Worm (Caenorhabditis elegans) whole organism, young adult: ENCODE results near the gene ZK856.16.

ENCODE experiments used
- B0035.1 ChIP-seq: sonication (generic microtip); optimal IDR thresholded peaks from 2 replicates; lab custom pipeline; 2016; ENCODE audit warnings: missing genetic modification characterization, mild to moderate bottlenecking, missing compliant biosample characterization, missing genotype, missing genetic modification reagents
- B0336.3 ChIP-seq: fragments of 200-800 bp; sonication (Bioruptor generic); IDR thresholded peaks from 2 replicates; pipeline ENCODE4 v1.3.6; 2022; ENCODE audit warnings: missing genetic modification characterization, missing compliant biosample characterization
- F10E7.11 ChIP-seq: sonication (generic microtip); optimal IDR thresholded peaks from 2 replicates; lab custom pipeline; 2017; ENCODE audit warnings: mild to moderate bottlenecking, missing genetic modification characterization, moderate library complexity, missing compliant biosample characterization
- F49E8.2 ChIP-seq: sonication (generic microtip); optimal IDR thresholded peaks from 3 replicates; lab custom pipeline; 2017; ENCODE audit warnings: missing genetic modification characterization, mild to moderate bottlenecking, missing compliant biosample characterization, antibody characterized with exemption, moderate library complexity; ENCODE audit not compliant: insufficient read depth
- F52B5.7 ChIP-seq: sonication (generic microtip); optimal IDR thresholded peaks from 2 replicates; lab custom pipeline; 2016; ENCODE audit warnings: mild to moderate bottlenecking, missing genetic modification characterization, missing compliant biosample characterization
- F57A8.1 ChIP-seq: fragments of 200-800 bp; sonication (Bioruptor generic); optimal IDR thresholded peaks from 2 replicates; lab custom pipeline; 2018; ENCODE audit warnings: mild to moderate bottlenecking, missing genetic modification characterization, moderate library complexity, missing compliant biosample characterization
- F57C9.4 ChIP-seq: sonication (generic microtip); optimal IDR thresholded peaks from 2 replicates; lab custom pipeline; 2017; ENCODE audit warnings: mild to moderate bottlenecking, missing genetic modification characterization, missing compliant biosample characterization
- Y53F4B.3 ChIP-seq: fragments of 200-800 bp; sonication (Bioruptor generic); IDR thresholded peaks from 2 replicates; pipeline ENCODE4 v1.3.6; 2022; ENCODE audit warnings: missing genetic modification reagents, missing genetic modification characterization, missing compliant biosample characterization
- Y53G8AR.9 ChIP-seq: fragments of 200-800 bp; sonication (Bioruptor generic); conservative IDR thresholded peaks from 2 replicates; pipeline ENCODE4 v1.3.6; 2022; ENCODE audit warnings: missing genetic modification reagents, missing genetic modification characterization, missing compliant biosample characterization
- Y56A3A.18 ChIP-seq: fragments of 200-800 bp; sonication (Bioruptor generic); IDR thresholded peaks from 2 replicates; pipeline ENCODE4 v1.3.6; 2022; ENCODE audit warnings: missing genetic modification reagents, missing genetic modification characterization, missing compliant biosample characterization
- Y95B8A.8 ChIP-seq: fragments of 200-800 bp; sonication (Bioruptor generic); IDR thresholded peaks from 2 replicates; pipeline ENCODE4 v1.3.6; 2022; ENCODE audit warnings: missing genetic modification reagents, missing genetic modification characterization, missing compliant biosample characterization
- ZK185.1 ChIP-seq: sonication (generic microtip); optimal IDR thresholded peaks from 2 replicates; lab custom pipeline; 2016; ENCODE audit warnings: mild to moderate bottlenecking, missing genetic modification characterization, missing compliant biosample characterization; ENCODE audit not compliant: poor library complexity, severe bottlenecking
- ama-1 ChIP-seq, 3 experiments: fragments of 150-350 bp in 1 of 3; sonication (generic microtip) in 2 of 3; optimal IDR thresholded peaks; 2 replicates each; lab custom pipeline; 2014 to 2018; ENCODE audit warnings: missing biosample characterization in 2 of 3, missing genetic modification characterization in 2 of 3, missing genetic modification reagents in 2 of 3
- attf-5 ChIP-seq: fragments of 200-800 bp; sonication (Bioruptor generic); optimal IDR thresholded peaks from 2 replicates; lab custom pipeline; 2018; ENCODE audit warnings: mild to moderate bottlenecking, missing genetic modification characterization, missing compliant biosample characterization
- attf-6 ChIP-seq: fragments of 200-800 bp; sonication (Bioruptor generic); IDR thresholded peaks from 2 replicates; pipeline ENCODE4 v1.3.6; 2022; ENCODE audit warnings: missing genetic modification reagents, missing genetic modification characterization, missing compliant biosample characterization
- cebp-1 ChIP-seq, 2 experiments: fragments of 200-800 bp in 1 of 2; sonication (Bioruptor generic) in 1 of 2; sonication (generic microtip) in 1 of 2; IDR thresholded peaks in 1 of 2; optimal IDR thresholded peaks in 1 of 2; 2 replicates each; pipeline versions ENCODE4 v1.3.6 to Lab custom; 2017 to 2022; ENCODE audit warnings: missing compliant biosample characterization in 2 of 2, missing genetic modification characterization in 2 of 2, mild to moderate bottlenecking in 1 of 2, missing genetic modification reagents in 1 of 2, moderate library complexity in 1 of 2
- ceh-27 ChIP-seq: fragments of 200-800 bp; sonication (Bioruptor generic); optimal IDR thresholded peaks from 2 replicates; lab custom pipeline; 2018; ENCODE audit warnings: mild to moderate bottlenecking, missing genetic modification characterization, moderate library complexity, missing compliant biosample characterization
- chd-7 ChIP-seq: sonication (generic microtip); optimal IDR thresholded peaks from 2 replicates; lab custom pipeline; 2016; ENCODE audit warnings: mild to moderate bottlenecking, missing genetic modification characterization, moderate library complexity, missing compliant biosample characterization
- efl-1 ChIP-seq: fragments of 150-350 bp; optimal IDR thresholded peaks from 2 replicates; lab custom pipeline; 2014; ENCODE audit warnings: missing biosample characterization, missing genetic modification reagents, missing genetic modification characterization
- ekl-4 ChIP-seq: fragments of 200-800 bp; sonication (Bioruptor generic); IDR thresholded peaks from 2 replicates; pipeline ENCODE4 v1.3.6; 2022; ENCODE audit warnings: missing genetic modification reagents, missing genetic modification characterization, missing compliant biosample characterization
- him-1 ChIP-seq: sonication (generic microtip); optimal IDR thresholded peaks from 2 replicates; lab custom pipeline; 2016; ENCODE audit warnings: missing genotype, missing genetic modification reagents, missing genetic modification characterization, missing compliant biosample characterization
- hmg-20 ChIP-seq: fragments of 200-800 bp; sonication (Bioruptor generic); IDR thresholded peaks from 2 replicates; pipeline ENCODE4 v1.3.6; 2022; ENCODE audit warnings: missing genetic modification reagents, missing genetic modification characterization, missing compliant biosample characterization
- hrde-1 ChIP-seq: sonication (generic microtip); optimal IDR thresholded peaks from 2 replicates; lab custom pipeline; 2016; ENCODE audit warnings: missing genetic modification characterization, mild to moderate bottlenecking, missing compliant biosample characterization, moderate library complexity, missing genotype, missing genetic modification reagents, borderline replicate concordance
- let-526 ChIP-seq: fragments of 200-800 bp; sonication (Bioruptor generic); IDR thresholded peaks from 2 replicates; pipeline ENCODE4 v1.3.6; 2022; ENCODE audit warnings: missing genetic modification reagents, missing genetic modification characterization, missing compliant biosample characterization
- let-607 ChIP-seq, 2 experiments: fragments of 200-800 bp in 1 of 2; sonication (Bioruptor generic) in 1 of 2; sonication (generic microtip) in 1 of 2; optimal IDR thresholded peaks; 2 replicates each; lab custom pipeline; 2016 to 2018; ENCODE audit warnings: mild to moderate bottlenecking in 2 of 2, missing compliant biosample characterization in 2 of 2, missing genetic modification characterization in 2 of 2, moderate library complexity in 2 of 2, missing genotype in 1 of 2
- lir-1 ChIP-seq: fragments of 200-800 bp; sonication (Bioruptor generic); conservative IDR thresholded peaks from 2 replicates; pipeline ENCODE4 v1.3.6; 2022; ENCODE audit warnings: missing genetic modification reagents, missing genetic modification characterization, missing compliant biosample characterization
- madf-6 ChIP-seq: fragments of 200-800 bp; sonication (Bioruptor generic); IDR thresholded peaks from 2 replicates; pipeline ENCODE4 v1.3.6; 2022; ENCODE audit warnings: missing genetic modification reagents, missing genetic modification characterization, missing compliant biosample characterization
- mcd-1 ChIP-seq: fragments of 200-800 bp; sonication (Bioruptor generic); IDR thresholded peaks from 2 replicates; pipeline ENCODE4 v1.3.6; 2022; ENCODE audit warnings: missing genetic modification reagents, missing genetic modification characterization, missing compliant biosample characterization
- mel-28 ChIP-seq: sonication (generic microtip); optimal IDR thresholded peaks from 2 replicates; lab custom pipeline; 2016; ENCODE audit warnings: borderline replicate concordance, mild to moderate bottlenecking, missing genetic modification characterization, missing compliant biosample characterization
- mes-4 ChIP-seq: sonication (generic microtip); optimal IDR thresholded peaks from 2 replicates; lab custom pipeline; 2016; ENCODE audit warnings: missing genotype, missing genetic modification characterization, missing compliant biosample characterization
- nfya-2 ChIP-seq: fragments of 200-800 bp; sonication (Bioruptor generic); IDR thresholded peaks from 2 replicates; pipeline ENCODE4 v1.3.6; 2022; ENCODE audit warnings: missing genetic modification reagents, missing genetic modification characterization, missing compliant biosample characterization
- nhr-80 ChIP-seq: sonication (generic microtip); optimal IDR thresholded peaks from 2 replicates; lab custom pipeline; 2016; ENCODE audit warnings: missing genetic modification characterization, missing compliant biosample characterization
- sea-2 ChIP-seq: fragments of 200-800 bp; sonication (Bioruptor generic); IDR thresholded peaks from 2 replicates; pipeline ENCODE4 v1.3.6; 2022; ENCODE audit warnings: missing genetic modification characterization, missing compliant biosample characterization
- snpc-4 ChIP-seq, 5 experiments: fragments of 150-350 bp in 1 of 5; sonication (generic microtip) in 4 of 5; optimal IDR thresholded peaks; 2 replicates each; lab custom pipeline; 2014 to 2018; ENCODE audit warnings: missing genetic modification characterization in 5 of 5, missing biosample characterization in 3 of 5, antibody characterized with exemption in 2 of 5, mild to moderate bottlenecking in 2 of 5, missing compliant biosample characterization in 2 of 5, missing genotype in 2 of 5, moderate library complexity in 2 of 5, missing genetic modification reagents in 1 of 5
- sptf-2 ChIP-seq: fragments of 200-800 bp; sonication (Bioruptor generic); optimal IDR thresholded peaks from 2 replicates; lab custom pipeline; 2018; ENCODE audit warnings: mild to moderate bottlenecking, missing genetic modification characterization, missing compliant biosample characterization
- tbx-9 ChIP-seq: sonication (generic microtip); optimal IDR thresholded peaks from 2 replicates; lab custom pipeline; 2016; ENCODE audit warnings: borderline replicate concordance, missing genetic modification characterization, inconsistent platforms, missing compliant biosample characterization
- tlf-1 ChIP-seq: fragments of 200-800 bp; sonication (Bioruptor generic); optimal IDR thresholded peaks from 2 replicates; lab custom pipeline; 2018; ENCODE audit warnings: mild to moderate bottlenecking, missing genetic modification characterization, missing compliant biosample characterization
- unc-62 ChIP-seq: fragments of 150-350 bp; optimal IDR thresholded peaks from 2 replicates; lab custom pipeline; 2014; ENCODE audit warnings: missing biosample characterization, missing genetic modification reagents, missing genetic modification characterization
- zfh-2 ChIP-seq: fragments of 200-800 bp; sonication (Bioruptor generic); conservative IDR thresholded peaks from 2 replicates; pipeline ENCODE4 v1.3.6; 2022; ENCODE audit warnings: missing genetic modification reagents, missing genetic modification characterization, missing compliant biosample characterization
- ztf-22 ChIP-seq: fragments of 200-800 bp; sonication (Bioruptor generic); optimal IDR thresholded peaks from 2 replicates; lab custom pipeline; 2018; ENCODE audit warnings: mild to moderate bottlenecking, missing genetic modification characterization, moderate library complexity, missing compliant biosample characterization
- ztf-28 ChIP-seq: fragments of 200-800 bp; sonication (Bioruptor generic); IDR thresholded peaks from 2 replicates; pipeline ENCODE4 v1.3.6; 2022; ENCODE audit warnings: missing genetic modification reagents, missing genetic modification characterization, missing compliant biosample characterization
- ztf-6 ChIP-seq: fragments of 200-800 bp; sonication (Bioruptor generic); IDR thresholded peaks from 2 replicates; pipeline ENCODE4 v1.3.6; 2022; ENCODE audit warnings: missing genetic modification reagents, missing genetic modification characterization, missing compliant biosample characterization

ZK856.16 gene

DNA sequence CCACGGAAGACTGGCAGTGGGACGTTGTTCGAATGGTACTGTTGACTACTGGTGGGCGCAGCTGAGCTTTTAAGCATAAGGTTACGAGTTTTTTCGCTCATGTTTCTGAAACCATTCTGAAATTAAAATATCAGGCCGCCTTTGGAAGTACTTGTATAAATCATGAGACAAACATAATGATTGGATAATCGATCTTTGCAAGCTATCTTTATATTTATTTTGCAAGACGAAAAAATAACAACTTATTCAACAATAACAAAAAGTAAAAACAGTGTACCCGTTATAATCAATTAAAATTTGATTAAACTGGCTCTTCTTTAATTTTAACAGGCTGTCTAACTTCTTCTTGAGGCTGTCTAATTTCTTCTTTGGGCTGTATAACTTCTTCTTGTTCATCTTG, at the start of gene ZK856.16:
TSS of gene ZK856.16 (minus strand) at position 101 of the 400 bp plus-strand sequence.
- no peak for TF ChIP-seq hrde-1 (tag; lab: Kevin White, UChicago)
- TF ChIP-seq ZK185.1 (tag; lab: Kevin White, UChicago) = no peak
- no peak for TF ChIP-seq attf-6 (GFP tag; lab: Robert Waterston, UW)
- TF ChIP-seq ekl-4 = no peak
- no peak for TF ChIP-seq sea-2 (GFP tag; lab: Robert Waterston, UW)
- no peak for TF ChIP-seq F57C9.4 (tag; lab: Kevin White, UChicago)
- no peak for TF ChIP-seq chd-7 (tag; lab: Kevin White, UChicago)
- TF ChIP-seq sptf-2 (GFP tag; lab: Kevin White, UChicago) = no peak
- no peak for TF ChIP-seq Y95B8A.8 (GFP tag; lab: Robert Waterston, UW)
- TF ChIP-seq, all 124 proteins: peak for 0

DNA sequence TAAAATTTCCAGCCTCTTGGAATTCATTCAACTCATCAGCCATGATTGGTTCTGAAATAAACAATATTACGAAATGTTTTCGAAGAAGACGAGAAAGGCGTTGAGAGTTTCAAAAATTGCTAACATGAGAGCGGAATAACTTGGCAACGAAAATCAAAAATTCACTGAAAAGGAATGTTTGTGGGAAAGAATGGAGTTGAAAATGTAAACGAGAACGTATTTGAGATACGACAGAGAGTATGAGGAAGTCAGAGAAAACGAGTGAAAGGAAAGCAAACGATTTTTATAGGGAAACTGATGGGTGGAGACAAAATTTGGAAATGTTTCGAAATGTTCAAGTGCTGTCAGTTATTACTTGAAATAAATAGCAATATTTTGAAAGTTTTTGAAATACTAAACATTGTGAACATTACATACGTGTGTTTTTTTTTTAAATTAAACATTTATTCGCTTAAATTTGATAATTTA, 49.7 kb upstream of the ZK856.16 start, which contains the start of gene rop-1:
TSS of gene rop-1 (minus strand) at position 51 of the 468 bp plus-strand sequence.
- TF ChIP-seq lir-1 (GFP tag; lab: Robert Waterston, UW) = no peak
- TF ChIP-seq ztf-22 (GFP tag; lab: Kevin White, UChicago) = no peak
- no peak for TF ChIP-seq tbx-9 (tag; lab: Kevin White, UChicago)
- no peak for TF ChIP-seq ztf-28 (GFP tag; lab: Robert Waterston, UW)
- TF ChIP-seq mcd-1 (GFP tag; lab: Robert Waterston, UW) = no peak
- TF ChIP-seq F57A8.1 (GFP tag; lab: Kevin White, UChicago) = no peak
- no peak for TF ChIP-seq snpc-4 (GFP tag; optimal IDR thresholded peaks at IDR 0.05; lab: Kevin White, UChicago)
- TF ChIP-seq snpc-4 (tag; optimal IDR thresholded peaks at IDR 0.05; lab: Kevin White, UChicago) = peak in 1 of 4 experiments; percentile 8
- no peak for TF ChIP-seq let-526 (GFP tag; lab: Robert Waterston, UW)
- TF ChIP-seq unc-62 (GFP tag; lab: Kevin White, UChicago) = peak; percentile 42
- TF ChIP-seq tlf-1 (GFP tag; lab: Kevin White, UChicago) = no peak
- TF ChIP-seq hmg-20 (GFP tag; lab: Robert Waterston, UW) = no peak
- no peak for TF ChIP-seq let-607 (tag; optimal IDR thresholded peaks at IDR 0.05; lab: Kevin White, UChicago)
- TF ChIP-seq F10E7.11 = no peak
- TF ChIP-seq nfya-2 (GFP tag; lab: Robert Waterston, UW) = no peak
- no peak for TF ChIP-seq attf-5 (GFP tag; lab: Kevin White, UChicago)
- TF ChIP-seq mes-4 = no peak
- TF ChIP-seq mel-28 (tag; lab: Kevin White, UChicago) = no peak
- TF ChIP-seq efl-1 (GFP tag; lab: Kevin White, UChicago) = no peak
- no peak for TF ChIP-seq Y53F4B.3 (GFP tag; lab: Robert Waterston, UW)
- TF ChIP-seq zfh-2 (GFP tag; lab: Robert Waterston, UW) = no peak
- no peak for TF ChIP-seq ekl-4
- TF ChIP-seq nhr-80 (tag; lab: Kevin White, UChicago) = peak; percentile 38
- TF ChIP-seq B0035.1 (tag; lab: Kevin White, UChicago) = no peak
- TF ChIP-seq ztf-6 = no peak
- 0 out of 2 replicates have a peak, but pooled peaks have one; percentile 31 for TF ChIP-seq cebp-1 (GFP tag; IDR thresholded peaks at IDR 0.05; lab: Robert Waterston, UW)
- peak; percentile 87 for TF ChIP-seq cebp-1 (tag; optimal IDR thresholded peaks at IDR 0.05; lab: Kevin White, UChicago)
- no peak for TF ChIP-seq ceh-27 (GFP tag; lab: Kevin White, UChicago)

DNA sequence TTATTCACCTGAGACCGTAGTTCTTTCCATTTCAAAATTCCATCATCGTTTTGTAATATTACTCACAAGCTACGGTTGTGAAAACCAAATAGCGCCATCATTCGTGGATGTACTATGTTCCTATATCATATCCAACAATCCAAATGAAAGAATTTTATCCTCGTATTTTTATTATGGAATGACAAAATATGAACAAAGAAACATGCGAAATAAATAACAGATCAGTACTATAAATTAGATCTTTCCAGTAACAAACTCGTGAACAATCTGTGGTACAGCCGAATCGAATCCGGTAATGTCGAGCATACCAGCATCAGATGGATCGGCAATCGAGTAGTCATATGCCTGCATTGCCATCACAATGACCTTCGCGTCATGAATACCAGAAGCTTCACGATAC, 47.3 kb upstream of the ZK856.16 start:
- TF ChIP-seq mel-28 (tag; lab: Kevin White, UChicago) = no peak
- no peak for TF ChIP-seq F52B5.7
- no peak for TF ChIP-seq ama-1 (optimal IDR thresholded peaks at IDR 0.05; lab: Kevin White, UChicago)
- peak in 1 of 2 experiments; percentile 64 for TF ChIP-seq ama-1 (GFP tag; optimal IDR thresholded peaks at IDR 0.05; lab: Kevin White, UChicago)
- peak; percentile 44; the same call in 1 of the 2 replicates for TF ChIP-seq Y56A3A.18 (GFP tag; lab: Robert Waterston, UW)
- peak; percentile 67; the same call in 1 of the 2 replicates for TF ChIP-seq Y95B8A.8 (GFP tag; lab: Robert Waterston, UW)
- TF ChIP-seq nfya-2 (GFP tag; lab: Robert Waterston, UW) = no peak
- TF ChIP-seq lir-1 (GFP tag; lab: Robert Waterston, UW) = no peak
- TF ChIP-seq him-1 (tag; lab: Kevin White, UChicago) = peak; percentile 25
- peak; percentile 53; the same call in 1 of the 2 replicates for TF ChIP-seq B0336.3 (GFP tag; lab: Robert Waterston, UW)
- TF ChIP-seq F49E8.2 (tag; lab: Kevin White, UChicago) = peak; percentile 10
- TF ChIP-seq madf-6 = 0 out of 2 replicates have a peak, but pooled peaks have one; percentile 11
- no peak; the same call in 1 of the 2 replicates for TF ChIP-seq cebp-1 (GFP tag; IDR thresholded peaks at IDR 0.05; lab: Robert Waterston, UW)
- TF ChIP-seq cebp-1 (tag; optimal IDR thresholded peaks at IDR 0.05; lab: Kevin White, UChicago) = peak; percentile 24
- TF ChIP-seq Y53G8AR.9 (GFP tag; lab: Robert Waterston, UW) = no peak; the same call in 1 of the 2 replicates
